Worm (Caenorhabditis elegans) whole organism, L1 larva: ENCODE results near the gene bbs-4.
A peak's percentile ranks its signal among the peaks of the same experiment; 100 is the strongest.

Source experiments
- C16A3.4 ChIP-seq: fragments of 150-350 bp; optimal IDR thresholded peaks from 2 replicates; lab custom pipeline; 2014; ENCODE audit warnings: missing biosample characterization, missing genetic modification characterization
- alr-1 ChIP-seq: fragments of 200-800 bp; sonication (Bioruptor generic); optimal IDR thresholded peaks from 2 replicates; lab custom pipeline; 2018; ENCODE audit warnings: borderline replicate concordance, mild to moderate bottlenecking, missing genetic modification characterization, missing compliant biosample characterization
- ceh-63 ChIP-seq: fragments of 200-800 bp; sonication (Bioruptor generic); optimal IDR thresholded peaks from 2 replicates; lab custom pipeline; 2018; ENCODE audit warnings: mild to moderate bottlenecking, missing genetic modification characterization, missing compliant biosample characterization
- ceh-8 ChIP-seq: fragments of 200-800 bp; sonication (Bioruptor generic); optimal IDR thresholded peaks from 2 replicates; lab custom pipeline; 2018; ENCODE audit warnings: mild to moderate bottlenecking, missing genetic modification characterization, moderate library complexity, missing compliant biosample characterization
- ceh-88 ChIP-seq: fragments of 200-800 bp; sonication (Bioruptor generic); IDR thresholded peaks from 2 replicates; pipeline ENCODE4 v1.3.6; 2022; ENCODE audit warnings: missing genetic modification characterization, missing compliant biosample characterization
- ceh-90 ChIP-seq: sonication (generic microtip); optimal IDR thresholded peaks from 2 replicates; lab custom pipeline; 2016; ENCODE audit warnings: missing genetic modification characterization, missing compliant biosample characterization
- dpl-1 ChIP-seq, 3 experiments: fragments of 150-350 bp in 2 of 3; sonication (generic microtip) in 1 of 3; optimal IDR thresholded peaks; 2 replicates each; lab custom pipeline; 2014 to 2017; ENCODE audit warnings: missing biosample characterization in 3 of 3, missing genetic modification characterization in 3 of 3, missing genetic modification reagents in 3 of 3
- efl-1 ChIP-seq, 4 experiments: fragments of 150-350 bp; optimal IDR thresholded peaks in 3 of 4; peaks in 1 of 4; 1 replicate in 1 of 4; 2 replicates in 3 of 4; lab custom pipeline; 2014; ENCODE audit warnings: missing biosample characterization in 2 of 4, missing genetic modification characterization in 2 of 4, missing genetic modification reagents in 2 of 4
- efl-3 ChIP-seq: fragments of 200-800 bp; sonication (Bioruptor generic); optimal IDR thresholded peaks from 2 replicates; lab custom pipeline; 2018; ENCODE audit warnings: mild to moderate bottlenecking, missing genetic modification characterization, missing compliant biosample characterization
- egl-13 ChIP-seq: sonication (generic microtip); optimal IDR thresholded peaks from 2 replicates; lab custom pipeline; 2016; ENCODE audit warnings: missing genotype, missing genetic modification reagents, missing genetic modification characterization, missing compliant biosample characterization
- elt-3 ChIP-seq, 6 experiments: fragments of 150-350 bp in 1 of 6; sonication (generic microtip); optimal IDR thresholded peaks; 2 replicates each; lab custom pipeline; 2017 to 2018; ENCODE audit warnings: missing biosample characterization in 6 of 6, missing genetic modification characterization in 6 of 6, inconsistent platforms in 1 of 6
- fkh-10 ChIP-seq: sonication (generic microtip); optimal IDR thresholded peaks from 2 replicates; lab custom pipeline; 2017; ENCODE audit warnings: missing biosample characterization, missing genetic modification reagents, missing genetic modification characterization
- grh-1 ChIP-seq: fragments of 200-800 bp; sonication (Bioruptor generic); IDR thresholded peaks from 2 replicates; pipeline ENCODE4 v1.3.6; 2022; ENCODE audit warnings: missing genetic modification reagents, missing genetic modification characterization, missing compliant biosample characterization
- hlh-17 ChIP-seq: fragments of 200-800 bp; sonication (Bioruptor generic); optimal IDR thresholded peaks from 2 replicates; lab custom pipeline; 2018; ENCODE audit warnings: missing genetic modification characterization, mild to moderate bottlenecking, missing compliant biosample characterization, moderate library complexity, borderline replicate concordance
- hpl-2 ChIP-seq: fragments of 150-350 bp; optimal IDR thresholded peaks from 2 replicates; lab custom pipeline; 2014; ENCODE audit warnings: missing biosample characterization, missing genetic modification reagents, missing genetic modification characterization
- irx-1 ChIP-seq: sonication (generic microtip); optimal IDR thresholded peaks from 2 replicates; lab custom pipeline; 2016; ENCODE audit warnings: missing genetic modification characterization, missing compliant biosample characterization
- isw-1 ChIP-seq: fragments of 200-800 bp; sonication (Bioruptor generic); IDR thresholded peaks from 2 replicates; pipeline ENCODE4 v1.3.6; 2022; ENCODE audit warnings: missing genetic modification characterization, missing compliant biosample characterization
- lin-13 ChIP-seq: fragments of 150-350 bp; optimal IDR thresholded peaks from 2 replicates; lab custom pipeline; 2014; ENCODE audit warnings: missing biosample characterization, missing genetic modification reagents, missing genetic modification characterization
- lin-35 ChIP-seq, 2 experiments: fragments of 150-350 bp; optimal IDR thresholded peaks; 2 replicates each; lab custom pipeline; 2014; ENCODE audit warnings: missing biosample characterization in 2 of 2, missing genetic modification characterization in 2 of 2, missing genetic modification reagents in 2 of 2
- lin-39 ChIP-seq: fragments of 150-350 bp; optimal IDR thresholded peaks from 2 replicates; lab custom pipeline; 2014; ENCODE audit warnings: missing biosample characterization, missing genetic modification reagents, missing genetic modification characterization
- lir-3 ChIP-seq: sonication (generic microtip); optimal IDR thresholded peaks from 2 replicates; lab custom pipeline; 2016; ENCODE audit warnings: mild to moderate bottlenecking, missing genetic modification characterization, moderate library complexity, missing compliant biosample characterization; ENCODE audit not compliant: poor library complexity
- lsy-2 ChIP-seq, 2 experiments: fragments of 150-350 bp; optimal IDR thresholded peaks; 2 replicates each; lab custom pipeline; 2014; ENCODE audit warnings: missing biosample characterization in 2 of 2, missing genetic modification characterization in 2 of 2
- mab-9 ChIP-seq: fragments of 200-800 bp; sonication (Bioruptor generic); IDR thresholded peaks from 2 replicates; pipeline ENCODE4 v1.3.6; 2022; ENCODE audit warnings: missing genetic modification reagents, missing genetic modification characterization, missing compliant biosample characterization
- mdl-1 ChIP-seq, 2 experiments: fragments of 150-350 bp; optimal IDR thresholded peaks; 2 replicates each; lab custom pipeline; 2014 to 2017; ENCODE audit warnings: missing biosample characterization in 2 of 2, missing genetic modification characterization in 2 of 2, inconsistent platforms in 1 of 2
- mef-2 ChIP-seq: fragments of 150-350 bp; optimal IDR thresholded peaks from 2 replicates; lab custom pipeline; 2014; ENCODE audit warnings: missing biosample characterization, missing genetic modification characterization
- mep-1 ChIP-seq: fragments of 150-350 bp; optimal IDR thresholded peaks from 2 replicates; lab custom pipeline; 2014; ENCODE audit warnings: missing biosample characterization, missing genetic modification characterization
- nhr-19 ChIP-seq: fragments of 200-800 bp; sonication (Bioruptor generic); conservative IDR thresholded peaks from 2 replicates; pipeline ENCODE4 v1.3.6; 2022; ENCODE audit warnings: missing genetic modification characterization, missing compliant biosample characterization
- nhr-28 ChIP-seq: fragments of 150-350 bp; optimal IDR thresholded peaks from 2 replicates; lab custom pipeline; 2014; ENCODE audit warnings: missing biosample characterization, missing genetic modification characterization
- nhr-71 ChIP-seq: sonication (generic microtip); optimal IDR thresholded peaks from 2 replicates; lab custom pipeline; 2016; ENCODE audit warnings: mild to moderate bottlenecking, missing genetic modification characterization, moderate library complexity, missing compliant biosample characterization
- nhr-90 ChIP-seq: sonication (generic microtip); optimal IDR thresholded peaks from 2 replicates; lab custom pipeline; 2016; ENCODE audit warnings: mild to moderate bottlenecking, missing genetic modification characterization, missing compliant biosample characterization; ENCODE audit not compliant: poor library complexity
- pag-3 ChIP-seq: sonication (generic microtip); optimal IDR thresholded peaks from 2 replicates; lab custom pipeline; 2017; ENCODE audit warnings: missing genetic modification characterization, mild to moderate bottlenecking, missing compliant biosample characterization, antibody characterized with exemption, borderline replicate concordance; ENCODE audit not compliant: insufficient read depth
- pax-3 ChIP-seq: fragments of 200-800 bp; sonication (Bioruptor generic); optimal IDR thresholded peaks from 2 replicates; lab custom pipeline; 2018; ENCODE audit warnings: mild to moderate bottlenecking, missing genetic modification characterization, moderate library complexity, missing compliant biosample characterization
- skn-1 ChIP-seq: fragments of 150-350 bp; optimal IDR thresholded peaks from 2 replicates; lab custom pipeline; 2014; ENCODE audit warnings: missing biosample characterization, missing genetic modification characterization
- snu-23 ChIP-seq: sonication (generic microtip); optimal IDR thresholded peaks from 2 replicates; lab custom pipeline; 2016; ENCODE audit warnings: missing genetic modification characterization, missing compliant biosample characterization
- sox-4 ChIP-seq: sonication (generic microtip); optimal IDR thresholded peaks from 2 replicates; lab custom pipeline; 2016; ENCODE audit warnings: missing genetic modification characterization, missing compliant biosample characterization
- swsn-7 ChIP-seq: sonication (generic microtip); optimal IDR thresholded peaks from 2 replicates; lab custom pipeline; 2016; ENCODE audit warnings: missing genetic modification characterization, missing compliant biosample characterization
- tbx-2 ChIP-seq: sonication (generic microtip); optimal IDR thresholded peaks from 2 replicates; lab custom pipeline; 2016; ENCODE audit warnings: missing genetic modification characterization, missing compliant biosample characterization
- unc-86 ChIP-seq: sonication (generic microtip); optimal IDR thresholded peaks from 2 replicates; lab custom pipeline; 2016; ENCODE audit warnings: missing genetic modification characterization, missing compliant biosample characterization
- unc-98 ChIP-seq: fragments of 200-800 bp; sonication (Bioruptor generic); IDR thresholded peaks from 2 replicates; pipeline ENCODE4 v1.3.6; 2022; ENCODE audit warnings: missing genetic modification characterization, missing compliant biosample characterization
- vab-15 ChIP-seq: sonication (generic microtip); optimal IDR thresholded peaks from 2 replicates; lab custom pipeline; 2017; ENCODE audit warnings: missing genotype, mild to moderate bottlenecking, missing genetic modification characterization, missing compliant biosample characterization
- xbp-1 ChIP-seq: sonication (generic microtip); optimal IDR thresholded peaks from 2 replicates; lab custom pipeline; 2016; ENCODE audit warnings: missing genetic modification characterization, missing compliant biosample characterization
- ztf-11 ChIP-seq, 2 experiments: sonication (generic microtip); optimal IDR thresholded peaks; 2 replicates each; lab custom pipeline; 2016 to 2017; ENCODE audit warnings: missing genetic modification characterization in 2 of 2, missing biosample characterization in 1 of 2, missing compliant biosample characterization in 1 of 2
- ztf-4 ChIP-seq: fragments of 150-350 bp; optimal IDR thresholded peaks from 2 replicates; lab custom pipeline; 2014; ENCODE audit warnings: missing biosample characterization, missing genetic modification characterization

bbs-4 gene

ce11 chrIII:9638159-9638754, 26.3 kb upstream of the bbs-4 start (continued):
- TF ChIP-seq nhr-90 (tag; lab: Kevin White, UChicago), result no peak
- no peak for TF ChIP-seq fkh-10 (GFP tag; lab: Kevin White, UChicago)

- TF ChIP-seq efl-1 (optimal IDR thresholded peaks at IDR 0.05; lab: Kevin White, UChicago), result no peak
- peak in 1 of 2 experiments; percentile 78 for TF ChIP-seq efl-1 (GFP tag; optimal IDR thresholded peaks at IDR 0.05 in 1 of 2; lab: Kevin White, UChicago)
- no peak for TF ChIP-seq mdl-1 (tag; optimal IDR thresholded peaks at IDR 0.05; lab: Kevin White, UChicago)
Observed at ce11 chrIII:9637016-9637415, 25.0 kb upstream of the bbs-4 start, which contains the start of gene gei-13. gei-13 (minus strand) TSS chrIII:9637116.

ce11 chrIII:9631117-9631655, 19.2 kb upstream of the bbs-4 start, which contains the start of gene ubc-7:
ubc-7 (minus strand) TSS chrIII:9631167.
- TF ChIP-seq pax-3 (tag; lab: Kevin White, UChicago) (no peak), ztf-11 (tag; optimal IDR thresholded peaks at IDR 0.05; lab: Kevin White, UChicago) (no peak), irx-1 (tag; lab: Kevin White, UChicago) (peak; percentile 67), xbp-1 (tag; lab: Kevin White, UChicago) (peak; percentile 79), swsn-7 (tag; lab: Kevin White, UChicago) (peak; percentile 75), mef-2 (tag; lab: Kevin White, UChicago) (no peak), mdl-1 (tag; optimal IDR thresholded peaks at IDR 0.05; lab: Kevin White, UChicago) (peak in 1 of 2 experiments; percentile 93), alr-1 (tag; lab: Kevin White, UChicago) (no peak), mep-1 (tag; lab: Kevin White, UChicago) (peak; percentile 88), efl-1 (optimal IDR thresholded peaks at IDR 0.05; lab: Kevin White, UChicago) (peak; percentile 91 to 99), efl-1 (GFP tag; optimal IDR thresholded peaks at IDR 0.05 in 1 of 2; lab: Kevin White, UChicago) (peak; percentile 100), hpl-2 (no peak), sox-4 (peak; percentile 51), C16A3.4 (tag; lab: Kevin White, UChicago) (peak; percentile 85), lsy-2 (tag; optimal IDR thresholded peaks at IDR 0.05; lab: Kevin White, UChicago) (peak; percentile 91 to 94), nhr-28 (tag; lab: Kevin White, UChicago) (no peak), lin-13 (GFP tag; lab: Kevin White, UChicago) (peak; percentile 73), unc-98 (no peak), ceh-88 (peak; percentile 57), grh-1 (GFP tag; lab: Robert Waterston, UW) (peak; percentile 76), dpl-1 (GFP tag; optimal IDR thresholded peaks at IDR 0.05; lab: Kevin White, UChicago) (peak; percentile 98 to 99 (median 99)), pag-3 (tag; lab: Kevin White, UChicago) (no peak), ceh-90 (tag; lab: Kevin White, UChicago) (peak; percentile 17), ceh-8 (GFP tag; lab: Kevin White, UChicago) (no peak), nhr-19 (GFP tag; lab: Robert Waterston, UW) (peak; percentile 85), vab-15 (tag; lab: Kevin White, UChicago) (no peak), unc-86 (tag; lab: Kevin White, UChicago) (peak; percentile 74), nhr-71 (tag; lab: Kevin White, UChicago) (peak; percentile 88), elt-3 (tag; optimal IDR thresholded peaks at IDR 0.05; lab: Kevin White, UChicago) (peak in 3 of 6 experiments; percentile 20 to 92 (median 74)), lin-35 (GFP tag; optimal IDR thresholded peaks at IDR 0.05; lab: Kevin White, UChicago) (peak; percentile 99), tbx-2 (peak; percentile 85), isw-1 (peak; percentile 82), lir-3 (tag; lab: Kevin White, UChicago) (peak; percentile 69), hlh-17 (GFP tag; lab: Kevin White, UChicago) (no peak), egl-13 (tag; lab: Kevin White, UChicago) (peak; percentile 53), skn-1 (tag; lab: Kevin White, UChicago) (peak; percentile 93), ztf-4 (tag; lab: Kevin White, UChicago) (peak; percentile 56), fkh-10 (GFP tag; lab: Kevin White, UChicago) (peak; percentile 25), ceh-63 (GFP tag; lab: Kevin White, UChicago) (no peak), mab-9 (GFP tag; lab: Robert Waterston, UW) (no peak), nhr-90 (tag; lab: Kevin White, UChicago) (peak; percentile 81), snu-23 (GFP tag; lab: Kevin White, UChicago) (peak; percentile 89), efl-3 (GFP tag; lab: Kevin White, UChicago) (no peak), lin-39 (tag; lab: Kevin White, UChicago) (peak; percentile 76)
